Fruit fly (Drosophila melanogaster) whole organism, embryonic: ENCODE measurements around the gene Cnot4.

ENCODE experiments used
- CG10462 ChIP-seq: fragments of 200-800 bp; sonication (Bioruptor generic); optimal IDR thresholded peaks from 2 replicates; lab custom pipeline; 2016; ENCODE audit warnings: missing biosample characterization, missing genetic modification characterization
- CG12071 ChIP-seq: fragments of 200-800 bp; sonication (Bioruptor generic); optimal IDR thresholded peaks from 3 replicates; lab custom pipeline; 2018; ENCODE audit warnings: missing biosample characterization, mild to moderate bottlenecking, missing genetic modification characterization
- CG12391 ChIP-seq: fragments of 200-800 bp; sonication (Bioruptor generic); optimal IDR thresholded peaks from 3 replicates; lab custom pipeline; 2018; ENCODE audit warnings: missing biosample characterization, mild to moderate bottlenecking, missing genetic modification characterization, moderate library complexity
- CG13296 ChIP-seq: fragments of 200-800 bp; sonication (Bioruptor generic); optimal IDR thresholded peaks from 3 replicates; lab custom pipeline; 2018; ENCODE audit warnings: missing biosample characterization, mild to moderate bottlenecking, missing genetic modification characterization
- CG14965 ChIP-seq: fragments of 200-800 bp; sonication (Bioruptor generic); optimal IDR thresholded peaks from 2 replicates; lab custom pipeline; 2016; ENCODE audit warnings: missing biosample characterization, missing genetic modification characterization, borderline replicate concordance
- CG1647 ChIP-seq: fragments of 200-800 bp; sonication (Bioruptor generic); optimal IDR thresholded peaks from 3 replicates; lab custom pipeline; 2016; ENCODE audit warnings: missing biosample characterization, missing genetic modification characterization
- CG17328 ChIP-seq: fragments of 200-800 bp; sonication (Bioruptor generic); IDR thresholded peaks from 2 replicates; pipeline ENCODE4 v1.3.6; 2022; ENCODE audit warnings: missing biosample characterization, missing genetic modification characterization
- CG1832 ChIP-seq: fragments of 200-800 bp; sonication (Bioruptor generic); optimal IDR thresholded peaks from 2 replicates; lab custom pipeline; 2017; ENCODE audit warnings: missing biosample characterization, mild to moderate bottlenecking, missing genetic modification characterization, inconsistent platforms
- CG2120 ChIP-seq: fragments of 200-800 bp; sonication (Bioruptor generic); optimal IDR thresholded peaks from 3 replicates; lab custom pipeline; 2016; ENCODE audit warnings: missing biosample characterization, missing genetic modification characterization
- CG2875 ChIP-seq: fragments of 200-800 bp; sonication (Bioruptor generic); optimal IDR thresholded peaks from 2 replicates; lab custom pipeline; 2017; ENCODE audit warnings: missing biosample characterization, mild to moderate bottlenecking, missing genetic modification characterization, missing genetic modification reagents
- CG3163 ChIP-seq: fragments of 200-800 bp; sonication (Bioruptor generic); optimal IDR thresholded peaks from 3 replicates; lab custom pipeline; 2016; ENCODE audit warnings: missing biosample characterization, missing genetic modification characterization
- CG32772 ChIP-seq: fragments of 200-800 bp; sonication (Bioruptor generic); IDR thresholded peaks from 2 replicates; pipeline ENCODE4 v1.3.6; 2022; ENCODE audit warnings: missing biosample characterization, missing genetic modification characterization
- CG34422 ChIP-seq: fragments of 200-800 bp; sonication (Bioruptor generic); IDR thresholded peaks from 3 replicates; pipeline ENCODE4 v1.3.6; 2022; ENCODE audit warnings: missing biosample characterization, missing genetic modification characterization
- CG5245 ChIP-seq: fragments of 200-800 bp; sonication (Bioruptor generic); optimal IDR thresholded peaks from 3 replicates; lab custom pipeline; 2016; ENCODE audit warnings: missing biosample characterization, missing genetic modification characterization
- CG8944 ChIP-seq: fragments of 200-800 bp; sonication (Bioruptor generic); optimal IDR thresholded peaks from 3 replicates; lab custom pipeline; 2016; ENCODE audit warnings: missing biosample characterization, missing genetic modification characterization
- CG9727 ChIP-seq: fragments of 200-800 bp; sonication (Bioruptor generic); optimal IDR thresholded peaks from 3 replicates; lab custom pipeline; 2017; ENCODE audit warnings: missing biosample characterization, mild to moderate bottlenecking, missing genetic modification characterization
- CHES-1-like ChIP-seq: fragments of 200-800 bp; sonication (Bioruptor generic); optimal IDR thresholded peaks from 2 replicates; lab custom pipeline; 2016; ENCODE audit warnings: missing biosample characterization, missing genetic modification characterization
- CoRest ChIP-seq: fragments of 200-800 bp; sonication (Bioruptor generic); optimal IDR thresholded peaks from 3 replicates; lab custom pipeline; 2018; ENCODE audit warnings: missing biosample characterization, mild to moderate bottlenecking, missing genetic modification characterization, moderate library complexity
- Dfd ChIP-seq, 2 experiments: fragments of >200 bp; optimal IDR thresholded peaks; 2 replicates each; lab custom pipeline; 2017; ENCODE audit warnings: missing biosample characterization in 2 of 2, missing genetic modification characterization in 2 of 2
- Dp ChIP-seq: fragments of 200-800 bp; sonication (Bioruptor generic); optimal IDR thresholded peaks from 2 replicates; lab custom pipeline; 2018; ENCODE audit warnings: missing biosample characterization, mild to moderate bottlenecking, missing genetic modification characterization, moderate library complexity
- Dref ChIP-seq: fragments of 200-800 bp; sonication (Bioruptor generic); IDR thresholded peaks from 2 replicates; pipeline ENCODE4 v1.3.6; 2022; ENCODE audit warnings: missing biosample characterization, missing genetic modification characterization
- E2f2 ChIP-seq: fragments of 200-800 bp; sonication (Bioruptor generic); IDR thresholded peaks from 2 replicates; pipeline ENCODE4 v1.3.6; 2022; ENCODE audit warnings: missing biosample characterization, missing genetic modification characterization
- Fer3 ChIP-seq: fragments of 200-800 bp; sonication (Bioruptor generic); optimal IDR thresholded peaks from 2 replicates; lab custom pipeline; 2018; ENCODE audit warnings: missing biosample characterization, mild to moderate bottlenecking, missing genetic modification characterization, moderate library complexity
- Hmx ChIP-seq: fragments of 200-800 bp; sonication (Bioruptor generic); optimal IDR thresholded peaks from 2 replicates; lab custom pipeline; 2016; ENCODE audit warnings: missing biosample characterization, missing genetic modification characterization
- Lhr ChIP-seq: fragments of 200-800 bp; sonication (Bioruptor generic); optimal IDR thresholded peaks from 3 replicates; lab custom pipeline; 2017; ENCODE audit warnings: mild to moderate bottlenecking, missing biosample characterization, missing genetic modification reagents, missing genetic modification characterization
- NK7.1 ChIP-seq: fragments of 200-800 bp; sonication (Bioruptor generic); optimal IDR thresholded peaks from 3 replicates; lab custom pipeline; 2016; ENCODE audit warnings: missing biosample characterization, missing genetic modification characterization
- Oaz ChIP-seq: fragments of 200-800 bp; sonication (Bioruptor generic); IDR thresholded peaks from 2 replicates; pipeline ENCODE4 v1.3.6; 2022; ENCODE audit warnings: missing biosample characterization, missing genetic modification characterization
- Optix ChIP-seq: fragments of 200-800 bp; sonication (Bioruptor generic); IDR thresholded peaks from 3 replicates; pipeline ENCODE4 v1.3.6; 2022; ENCODE audit warnings: missing biosample characterization, missing genetic modification characterization
- Ptx1 ChIP-seq: fragments of 200-800 bp; sonication (Bioruptor generic); IDR thresholded peaks from 2 replicates; pipeline ENCODE4 v1.3.6; 2022; ENCODE audit warnings: missing biosample characterization, missing genetic modification characterization
- Six4 ChIP-seq: fragments of 200-800 bp; sonication (Bioruptor generic); optimal IDR thresholded peaks from 2 replicates; lab custom pipeline; 2016; ENCODE audit warnings: missing biosample characterization, missing genetic modification characterization
- Sry-δ ChIP-seq: fragments of 200-800 bp; sonication (Bioruptor generic); optimal IDR thresholded peaks from 2 replicates; lab custom pipeline; 2016; ENCODE audit warnings: missing biosample characterization, missing genetic modification characterization
- YL-1 ChIP-seq: fragments of 200-800 bp; sonication (Bioruptor generic); optimal IDR thresholded peaks from 3 replicates; lab custom pipeline; 2017; ENCODE audit warnings: missing biosample characterization, mild to moderate bottlenecking, missing genetic modification characterization
- ac ChIP-seq: fragments of 200-800 bp; sonication (Bioruptor generic); optimal IDR thresholded peaks from 3 replicates; lab custom pipeline; 2017; ENCODE audit warnings: missing biosample characterization, mild to moderate bottlenecking, missing genetic modification characterization
- bbx ChIP-seq: fragments of 200-800 bp; sonication (Bioruptor generic); IDR thresholded peaks from 2 replicates; pipeline ENCODE4 v1.3.6; 2022; ENCODE audit warnings: missing biosample characterization, missing genetic modification characterization; ENCODE audit not compliant: partially characterized antibody
- bowl ChIP-seq: fragments of 200-800 bp; sonication (Bioruptor generic); IDR thresholded peaks from 2 replicates; pipeline ENCODE4 v1.3.6; 2022; ENCODE audit warnings: missing biosample characterization, missing genetic modification characterization
- cato ChIP-seq: fragments of 200-800 bp; sonication (Bioruptor generic); optimal IDR thresholded peaks from 2 replicates; lab custom pipeline; 2016; ENCODE audit warnings: missing biosample characterization, missing genetic modification characterization, borderline replicate concordance
- corto ChIP-seq: fragments of 200-800 bp; sonication (Bioruptor generic); optimal IDR thresholded peaks from 2 replicates; lab custom pipeline; 2016; ENCODE audit warnings: missing biosample characterization, mild to moderate bottlenecking, missing genetic modification characterization, moderate library complexity
- croc ChIP-seq: fragments of 200-800 bp; sonication (Bioruptor generic); conservative IDR thresholded peaks from 3 replicates; pipeline ENCODE4 v1.3.6; 2022; ENCODE audit warnings: missing biosample characterization, missing genetic modification characterization
- eve ChIP-seq, 2 experiments: fragments of >200 bp; optimal IDR thresholded peaks; 2 replicates each; lab custom pipeline; 2017; ENCODE audit warnings: missing biosample characterization in 2 of 2, missing genetic modification characterization in 2 of 2
- ftz-f1 ChIP-seq: fragments of 200-800 bp; sonication (Bioruptor generic); optimal IDR thresholded peaks from 2 replicates; lab custom pipeline; 2016; ENCODE audit warnings: missing biosample characterization, missing genetic modification characterization
- grn ChIP-seq: fragments of 200-800 bp; sonication (Bioruptor generic); optimal IDR thresholded peaks from 3 replicates; lab custom pipeline; 2017; ENCODE audit warnings: missing biosample characterization, missing genetic modification characterization
- insv ChIP-seq, 2 experiments: fragments of 200-800 bp; sonication (Bioruptor generic); optimal IDR thresholded peaks; 3 replicates each; lab custom pipeline; 2016 to 2018; ENCODE audit warnings: missing biosample characterization in 2 of 2, missing genetic modification characterization in 2 of 2
- ken ChIP-seq: fragments of 200-800 bp; sonication (Bioruptor generic); IDR thresholded peaks from 3 replicates; pipeline ENCODE4 v1.3.6; 2022; ENCODE audit warnings: missing biosample characterization, missing genetic modification characterization
- klu ChIP-seq: fragments of 200-800 bp; sonication (Bioruptor generic); IDR thresholded peaks from 2 replicates; pipeline ENCODE4 v1.3.6; 2022; ENCODE audit warnings: missing biosample characterization, missing genetic modification characterization
- maf-S ChIP-seq: fragments of 200-800 bp; sonication (Bioruptor generic); optimal IDR thresholded peaks from 2 replicates; lab custom pipeline; 2016; ENCODE audit warnings: missing biosample characterization, missing genetic modification characterization
- oc ChIP-seq: fragments of 200-800 bp; sonication (Bioruptor generic); optimal IDR thresholded peaks from 2 replicates; lab custom pipeline; 2018; ENCODE audit warnings: missing biosample characterization, mild to moderate bottlenecking, missing genetic modification characterization, moderate library complexity
- phol ChIP-seq: fragments of 200-800 bp; sonication (Bioruptor generic); optimal IDR thresholded peaks from 3 replicates; lab custom pipeline; 2018; ENCODE audit warnings: missing biosample characterization, mild to moderate bottlenecking, missing genetic modification characterization, moderate library complexity
- pros ChIP-seq: fragments of 200-800 bp; sonication (Bioruptor generic); optimal IDR thresholded peaks from 3 replicates; lab custom pipeline; 2019; ENCODE audit warnings: missing biosample characterization, mild to moderate bottlenecking, missing genetic modification characterization, moderate library complexity
- tna ChIP-seq: fragments of 200-800 bp; sonication (Bioruptor generic); IDR thresholded peaks from 2 replicates; pipeline ENCODE4 v1.3.6; 2022; ENCODE audit warnings: missing biosample characterization, missing genetic modification characterization; ENCODE audit not compliant: partially characterized antibody
- wdn ChIP-seq: fragments of 200-800 bp; sonication (Bioruptor generic); IDR thresholded peaks from 2 replicates; pipeline ENCODE4 v1.3.6; 2022; ENCODE audit warnings: missing biosample characterization, missing genetic modification characterization

Cnot4 gene

DNA sequence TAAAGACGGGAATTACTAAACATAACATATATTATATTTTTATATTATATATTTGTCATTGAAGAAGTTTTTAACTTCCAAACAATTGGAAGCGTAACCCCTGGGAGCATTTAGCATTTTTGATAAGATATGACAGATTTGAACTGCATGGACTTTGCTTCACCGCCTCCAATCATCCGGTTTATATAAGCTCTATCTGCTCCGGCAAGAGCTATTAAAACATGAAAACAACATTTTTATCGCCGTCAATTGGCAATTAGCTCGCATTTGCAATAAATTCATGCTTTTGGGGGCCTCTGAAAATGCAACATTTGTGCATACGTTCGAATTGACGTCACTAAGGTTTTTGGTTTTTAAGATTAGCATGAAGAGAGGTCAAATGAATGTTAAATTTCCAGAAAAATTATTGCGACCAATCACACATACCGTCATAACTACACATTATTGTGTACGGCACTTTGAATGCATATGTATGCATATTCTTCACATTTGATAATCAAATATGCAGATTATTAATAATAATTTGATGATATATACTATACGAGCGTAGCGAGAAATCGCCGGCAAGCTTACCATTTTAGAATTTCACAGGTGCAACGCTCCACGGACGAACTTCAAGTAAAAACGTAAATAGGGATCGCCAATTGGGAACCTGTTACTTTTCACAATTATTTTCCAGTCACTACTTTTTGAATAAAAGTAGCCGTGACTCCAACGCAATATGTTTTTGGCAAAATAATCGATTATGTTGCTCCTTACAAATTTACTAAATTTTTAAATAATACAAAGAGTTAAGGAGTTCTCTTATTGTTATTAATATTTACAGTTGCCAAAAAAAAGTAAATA is 651 bp upstream of the Cnot4 start, which contains the start of gene Mdh1 (continued):
- TF ChIP-seq bowl (GFP tag; lab: Robert Waterston, UW), result no peak
- TF ChIP-seq croc (GFP tag; lab: Robert Waterston, UW), result no peak
- TF ChIP-seq Lhr (GFP tag; lab: Kevin White, UChicago), result no peak
- no peak for TF ChIP-seq pros (GFP tag; lab: Kevin White, UChicago)
- TF ChIP-seq grn (GFP tag; lab: Kevin White, UChicago), result no peak
- TF ChIP-seq bbx (GFP tag; lab: Robert Waterston, UW), result peak; percentile 34; the same call in 1 of the 2 replicates
- no peak for TF ChIP-seq ken (GFP tag; lab: Robert Waterston, UW)
- TF ChIP-seq YL-1, result no peak
- TF ChIP-seq tna, result no peak
- TF ChIP-seq CG3163 (GFP tag; lab: Kevin White, UChicago), result no peak
- TF ChIP-seq CG1647 (GFP tag; lab: Kevin White, UChicago), result no peak
- TF ChIP-seq insv (GFP tag; optimal IDR thresholded peaks at IDR 0.05; lab: Kevin White, UChicago), result peak in 1 of 2 experiments; percentile 43
- peak in 1 of 2 experiments; percentile 67 for TF ChIP-seq eve (GFP tag; optimal IDR thresholded peaks at IDR 0.05; lab: Kevin White, UChicago)
- no peak for TF ChIP-seq CG8944 (GFP tag; lab: Kevin White, UChicago)
- TF ChIP-seq phol (tag; lab: Kevin White, UChicago), result peak; percentile 25
- no peak for TF ChIP-seq Oaz (GFP tag; lab: Robert Waterston, UW)
- no peak for TF ChIP-seq oc (tag; lab: Kevin White, UChicago)
- TF ChIP-seq ftz-f1 (GFP tag; lab: Kevin White, UChicago), result no peak
- TF ChIP-seq corto (GFP tag; lab: Kevin White, UChicago), result peak; percentile 34
- no peak for TF ChIP-seq wdn (GFP tag; lab: Robert Waterston, UW)
- TF ChIP-seq Dp (GFP tag; lab: Kevin White, UChicago), result peak; percentile 1
- no peak for TF ChIP-seq E2f2
- no peak for TF ChIP-seq CG32772 (GFP tag; lab: Robert Waterston, UW)
- no peak for TF ChIP-seq CG2875 (GFP tag; lab: Kevin White, UChicago)
- TF ChIP-seq NK7.1 (GFP tag; lab: Kevin White, UChicago), result no peak
- no peak for TF ChIP-seq maf-S (GFP tag; lab: Kevin White, UChicago)
- TF ChIP-seq CG12071 (GFP tag; lab: Kevin White, UChicago), result no peak
- no peak for TF ChIP-seq CG1832 (GFP tag; lab: Kevin White, UChicago)
- TF ChIP-seq CHES-1-like (GFP tag; lab: Kevin White, UChicago), result no peak
- TF ChIP-seq Fer3 (tag; lab: Kevin White, UChicago), result no peak
- no peak for TF ChIP-seq CG9727 (GFP tag; lab: Kevin White, UChicago)
- TF ChIP-seq CG17328 (GFP tag; lab: Robert Waterston, UW), result no peak
- TF ChIP-seq Optix (GFP tag; lab: Robert Waterston, UW), result no peak
- TF ChIP-seq CG5245, result no peak
- no peak for TF ChIP-seq Six4 (GFP tag; lab: Kevin White, UChicago)
- no peak for TF ChIP-seq klu (GFP tag; lab: Robert Waterston, UW)
- TF ChIP-seq cato, result no peak
- no peak for TF ChIP-seq Ptx1 (GFP tag; lab: Robert Waterston, UW)
- no peak for TF ChIP-seq CoRest (tag; lab: Kevin White, UChicago)
- TF ChIP-seq ac (GFP tag; lab: Kevin White, UChicago), result no peak
- no peak for TF ChIP-seq CG13296 (GFP tag; lab: Kevin White, UChicago)
- peak; percentile 53; the same call in 1 of the 3 replicates for TF ChIP-seq CG34422
- TF ChIP-seq Sry-δ (GFP tag; lab: Kevin White, UChicago), result peak; percentile 53
- TF ChIP-seq Dfd (GFP tag; optimal IDR thresholded peaks at IDR 0.05; lab: Kevin White, UChicago), result no peak
- TF ChIP-seq CG2120 (GFP tag; lab: Kevin White, UChicago), result no peak
- TF ChIP-seq Hmx (GFP tag; lab: Kevin White, UChicago), result no peak
- peak; percentile 40 for TF ChIP-seq CG12391 (tag; lab: Kevin White, UChicago)
- TF ChIP-seq CG14965 (GFP tag; lab: Kevin White, UChicago), result no peak
- peak; percentile 58 for TF ChIP-seq Dref (GFP tag; lab: Robert Waterston, UW)
- no peak for TF ChIP-seq CG10462 (GFP tag; lab: Kevin White, UChicago)
